Fruit fly (Drosophila melanogaster) whole organism, embryonic: ENCODE data around the gene MEP-1.

Source experiments
- Aef1 ChIP-seq: fragments of 200-800 bp; sonication (Bioruptor generic); IDR thresholded peaks from 3 replicates; pipeline ENCODE4 v1.3.6; 2022; ENCODE audit warnings: missing biosample characterization, missing genetic modification characterization
- CG10959 ChIP-seq: fragments of 200-800 bp; sonication (Bioruptor generic); IDR thresholded peaks from 2 replicates; pipeline ENCODE4 v1.3.6; 2022; ENCODE audit warnings: missing biosample characterization, missing genetic modification characterization
- CG11085 ChIP-seq: fragments of 200-800 bp; sonication (Bioruptor generic); IDR thresholded peaks from 2 replicates; pipeline ENCODE4 v1.3.6; 2022; ENCODE audit warnings: missing biosample characterization, missing genetic modification characterization
- CG1233 ChIP-seq: fragments of 200-800 bp; sonication (Bioruptor generic); optimal IDR thresholded peaks from 4 replicates; lab custom pipeline; 2018; ENCODE audit warnings: missing biosample characterization, mild to moderate bottlenecking, missing genetic modification characterization
- CG14667 ChIP-seq: fragments of 200-800 bp; sonication (Bioruptor generic); IDR thresholded peaks from 2 replicates; pipeline ENCODE4 v1.3.6; 2022; ENCODE audit warnings: missing biosample characterization, missing genetic modification characterization
- CG15011 ChIP-seq: fragments of 200-800 bp; sonication (Bioruptor generic); optimal IDR thresholded peaks from 3 replicates; lab custom pipeline; 2018; ENCODE audit warnings: missing biosample characterization, mild to moderate bottlenecking, missing genetic modification characterization
- CG15073 ChIP-seq: fragments of 200-800 bp; sonication (Bioruptor generic); optimal IDR thresholded peaks from 2 replicates; lab custom pipeline; 2016; ENCODE audit warnings: missing biosample characterization, missing genetic modification characterization
- CG17361 ChIP-seq: fragments of 200-800 bp; sonication (Bioruptor generic); IDR thresholded peaks from 3 replicates; pipeline ENCODE4 v1.3.6; 2022; ENCODE audit warnings: missing biosample characterization, missing genetic modification characterization
- CG1832 ChIP-seq: fragments of 200-800 bp; sonication (Bioruptor generic); optimal IDR thresholded peaks from 2 replicates; lab custom pipeline; 2017; ENCODE audit warnings: missing biosample characterization, mild to moderate bottlenecking, missing genetic modification characterization, inconsistent platforms
- CG30020 ChIP-seq: fragments of 200-800 bp; optimal IDR thresholded peaks from 2 replicates; lab custom pipeline; 2019; ENCODE audit warnings: missing biosample characterization, mild to moderate bottlenecking, missing genetic modification characterization, moderate library complexity
- CG30431 ChIP-seq: fragments of 200-800 bp; sonication (Bioruptor generic); optimal IDR thresholded peaks from 2 replicates; lab custom pipeline; 2017; ENCODE audit warnings: missing biosample characterization, missing genetic modification characterization
- CG31365 ChIP-seq: fragments of 200-800 bp; sonication (Bioruptor generic); optimal IDR thresholded peaks from 2 replicates; lab custom pipeline; 2018; ENCODE audit warnings: missing biosample characterization, mild to moderate bottlenecking, missing genetic modification characterization
- CG31388 ChIP-seq: fragments of 200-800 bp; sonication (Bioruptor generic); optimal IDR thresholded peaks from 2 replicates; lab custom pipeline; 2016; ENCODE audit warnings: missing biosample characterization, missing genetic modification characterization
- CG31441 ChIP-seq: fragments of 200-800 bp; sonication (Bioruptor generic); IDR thresholded peaks from 2 replicates; pipeline ENCODE4 v1.3.6; 2022; ENCODE audit warnings: missing biosample characterization, missing genetic modification characterization
- CG32767 ChIP-seq: fragments of 200-800 bp; sonication (Bioruptor generic); IDR thresholded peaks from 2 replicates; pipeline ENCODE4 v1.3.6; 2022; ENCODE audit warnings: missing biosample characterization, missing genetic modification characterization
- CG3847 ChIP-seq: fragments of 200-800 bp; sonication (Bioruptor generic); IDR thresholded peaks from 2 replicates; pipeline ENCODE4 v1.3.6; 2022; ENCODE audit warnings: missing biosample characterization, missing genetic modification characterization
- CG5180 ChIP-seq: fragments of 200-800 bp; sonication (Bioruptor generic); optimal IDR thresholded peaks from 3 replicates; lab custom pipeline; 2017; ENCODE audit warnings: missing biosample characterization, missing genetic modification characterization, mild to moderate bottlenecking, moderate library complexity, missing genetic modification reagents
- CG6654 ChIP-seq: fragments of 200-800 bp; sonication (Bioruptor generic); optimal IDR thresholded peaks from 2 replicates; lab custom pipeline; 2017; ENCODE audit warnings: missing biosample characterization, mild to moderate bottlenecking, missing genetic modification characterization
- CG6683 ChIP-seq: fragments of 200-800 bp; sonication (Bioruptor generic); optimal IDR thresholded peaks from 2 replicates; lab custom pipeline; 2017; ENCODE audit warnings: missing biosample characterization, mild to moderate bottlenecking, missing genetic modification characterization, missing genetic modification reagents
- CG7786 ChIP-seq: fragments of 200-800 bp; sonication (Bioruptor generic); optimal IDR thresholded peaks from 2 replicates; lab custom pipeline; 2016; ENCODE audit warnings: missing biosample characterization, missing genetic modification characterization
- CG7987 ChIP-seq: fragments of 200-800 bp; sonication (Bioruptor generic); optimal IDR thresholded peaks from 2 replicates; lab custom pipeline; 2018; ENCODE audit warnings: missing biosample characterization, mild to moderate bottlenecking, missing genetic modification characterization, moderate library complexity
- CG8478 ChIP-seq: fragments of >200 bp; optimal IDR thresholded peaks from 2 replicates; lab custom pipeline; 2018
- CG9797 ChIP-seq: fragments of 200-800 bp; sonication (Bioruptor generic); optimal IDR thresholded peaks from 3 replicates; lab custom pipeline; 2018; ENCODE audit warnings: missing biosample characterization, mild to moderate bottlenecking, missing genetic modification characterization
- Jarid2 ChIP-seq: fragments of 200-800 bp; sonication (Bioruptor generic); optimal IDR thresholded peaks from 3 replicates; lab custom pipeline; 2017; ENCODE audit warnings: mild to moderate bottlenecking, missing biosample characterization, missing genetic modification reagents, missing genetic modification characterization
- NFAT ChIP-seq: fragments of 200-800 bp; sonication (Bioruptor generic); IDR thresholded peaks from 2 replicates; pipeline ENCODE4 v1.3.6; 2022; ENCODE audit warnings: missing biosample characterization, missing genetic modification characterization
- Opbp ChIP-seq: fragments of 200-800 bp; sonication (Bioruptor generic); IDR thresholded peaks from 3 replicates; pipeline ENCODE4 v1.3.6; 2022; ENCODE audit warnings: missing biosample characterization, missing genetic modification characterization; ENCODE audit not compliant: partially characterized antibody
- Rfx ChIP-seq: fragments of 200-800 bp; sonication (Bioruptor generic); IDR thresholded peaks from 2 replicates; pipeline ENCODE4 v1.3.6; 2022; ENCODE audit warnings: missing biosample characterization, missing genetic modification characterization
- YL-1 ChIP-seq: fragments of 200-800 bp; sonication (Bioruptor generic); optimal IDR thresholded peaks from 3 replicates; lab custom pipeline; 2017; ENCODE audit warnings: missing biosample characterization, mild to moderate bottlenecking, missing genetic modification characterization
- amos ChIP-seq: fragments of 200-800 bp; sonication (Bioruptor generic); IDR thresholded peaks from 2 replicates; pipeline ENCODE4 v1.3.6; 2022; ENCODE audit warnings: missing biosample characterization, missing genetic modification characterization; ENCODE audit not compliant: partially characterized antibody
- ap ChIP-seq: fragments of 200-800 bp; sonication (Bioruptor generic); IDR thresholded peaks from 2 replicates; pipeline ENCODE4 v1.3.6; 2022; ENCODE audit warnings: missing biosample characterization, missing genetic modification characterization
- br ChIP-seq: fragments of >200 bp; optimal IDR thresholded peaks from 2 replicates; lab custom pipeline; 2017
- cg ChIP-seq: fragments of 200-800 bp; sonication (Bioruptor generic); optimal IDR thresholded peaks from 3 replicates; lab custom pipeline; 2019; ENCODE audit warnings: missing biosample characterization, mild to moderate bottlenecking, missing genetic modification characterization, moderate library complexity
- ci ChIP-seq: fragments of 200-800 bp; sonication (Bioruptor generic); IDR thresholded peaks from 3 replicates; pipeline ENCODE4 v1.3.6; 2022; ENCODE audit warnings: missing biosample characterization, missing genetic modification characterization
- crp ChIP-seq, 2 experiments: fragments of 200-800 bp; sonication (Bioruptor generic); optimal IDR thresholded peaks; 2 replicates in 1 of 2; 3 replicates in 1 of 2; lab custom pipeline; 2017; ENCODE audit warnings: missing biosample characterization in 2 of 2, missing genetic modification characterization in 2 of 2, mild to moderate bottlenecking in 1 of 2, moderate library complexity in 1 of 2
- dpn ChIP-seq, 2 experiments: fragments of 200-800 bp; sonication (Bioruptor generic); optimal IDR thresholded peaks; 3 replicates each; lab custom pipeline; 2016; ENCODE audit warnings: missing biosample characterization in 2 of 2, missing genetic modification characterization in 2 of 2
- en ChIP-seq: fragments of 200-800 bp; sonication (Bioruptor generic); optimal IDR thresholded peaks from 2 replicates; lab custom pipeline; 2016; ENCODE audit warnings: missing biosample characterization, missing genetic modification characterization
- exex ChIP-seq: fragments of 200-800 bp; sonication (Bioruptor generic); optimal IDR thresholded peaks from 4 replicates; lab custom pipeline; 2018; ENCODE audit warnings: missing biosample characterization, mild to moderate bottlenecking, missing genetic modification characterization, moderate library complexity
- gce ChIP-seq: fragments of 200-800 bp; sonication (Bioruptor generic); IDR thresholded peaks from 3 replicates; pipeline ENCODE4 v1.3.6; 2022; ENCODE audit warnings: missing biosample characterization, missing genetic modification characterization
- gro ChIP-seq: fragments of 200-800 bp; sonication (Bioruptor generic); optimal IDR thresholded peaks from 2 replicates; lab custom pipeline; 2016; ENCODE audit warnings: missing biosample characterization, missing genetic modification characterization
- kni ChIP-seq: fragments of 200-800 bp; sonication (Bioruptor generic); optimal IDR thresholded peaks from 3 replicates; lab custom pipeline; 2017; ENCODE audit warnings: mild to moderate bottlenecking, missing biosample characterization, missing genetic modification reagents, missing genetic modification characterization
- mirr ChIP-seq: fragments of 200-800 bp; sonication (Bioruptor generic); optimal IDR thresholded peaks from 3 replicates; lab custom pipeline; 2018; ENCODE audit warnings: missing biosample characterization, mild to moderate bottlenecking, missing genetic modification characterization
- nmo ChIP-seq: fragments of 200-800 bp; sonication (Bioruptor generic); optimal IDR thresholded peaks from 2 replicates; lab custom pipeline; 2018; ENCODE audit warnings: missing biosample characterization, mild to moderate bottlenecking, missing genetic modification characterization, moderate library complexity
- sna ChIP-seq: fragments of 200-800 bp; sonication (Bioruptor generic); IDR thresholded peaks from 2 replicates; pipeline ENCODE4 v1.3.6; 2022; ENCODE audit warnings: missing biosample characterization, missing genetic modification characterization; ENCODE audit not compliant: partially characterized antibody
- stwl ChIP-seq: fragments of 200-800 bp; sonication (Bioruptor generic); optimal IDR thresholded peaks from 3 replicates; lab custom pipeline; 2018; ENCODE audit warnings: missing biosample characterization, mild to moderate bottlenecking, missing genetic modification characterization, moderate library complexity
- tio ChIP-seq: fragments of 200-800 bp; sonication (Bioruptor generic); optimal IDR thresholded peaks from 2 replicates; lab custom pipeline; 2017; ENCODE audit warnings: missing biosample characterization, missing genetic modification characterization, inconsistent platforms
- usp ChIP-seq: fragments of >200 bp; optimal IDR thresholded peaks from 2 replicates; lab custom pipeline; 2017; ENCODE audit warnings: missing biosample characterization, missing genetic modification characterization
- vvl ChIP-seq: fragments of 200-800 bp; sonication (Bioruptor generic); IDR thresholded peaks from 2 replicates; pipeline ENCODE4 v1.3.6; 2022; ENCODE audit warnings: missing biosample characterization, missing genetic modification characterization
- wek ChIP-seq: fragments of 200-800 bp; sonication (Bioruptor generic); optimal IDR thresholded peaks from 3 replicates; lab custom pipeline; 2018; ENCODE audit warnings: missing biosample characterization, mild to moderate bottlenecking, missing genetic modification characterization, moderate library complexity
- z ChIP-seq: fragments of 200-800 bp; sonication (Bioruptor generic); IDR thresholded peaks from 3 replicates; pipeline ENCODE4 v1.3.6; 2022; ENCODE audit warnings: missing biosample characterization, missing genetic modification characterization

Gene MEP-1

DNA sequence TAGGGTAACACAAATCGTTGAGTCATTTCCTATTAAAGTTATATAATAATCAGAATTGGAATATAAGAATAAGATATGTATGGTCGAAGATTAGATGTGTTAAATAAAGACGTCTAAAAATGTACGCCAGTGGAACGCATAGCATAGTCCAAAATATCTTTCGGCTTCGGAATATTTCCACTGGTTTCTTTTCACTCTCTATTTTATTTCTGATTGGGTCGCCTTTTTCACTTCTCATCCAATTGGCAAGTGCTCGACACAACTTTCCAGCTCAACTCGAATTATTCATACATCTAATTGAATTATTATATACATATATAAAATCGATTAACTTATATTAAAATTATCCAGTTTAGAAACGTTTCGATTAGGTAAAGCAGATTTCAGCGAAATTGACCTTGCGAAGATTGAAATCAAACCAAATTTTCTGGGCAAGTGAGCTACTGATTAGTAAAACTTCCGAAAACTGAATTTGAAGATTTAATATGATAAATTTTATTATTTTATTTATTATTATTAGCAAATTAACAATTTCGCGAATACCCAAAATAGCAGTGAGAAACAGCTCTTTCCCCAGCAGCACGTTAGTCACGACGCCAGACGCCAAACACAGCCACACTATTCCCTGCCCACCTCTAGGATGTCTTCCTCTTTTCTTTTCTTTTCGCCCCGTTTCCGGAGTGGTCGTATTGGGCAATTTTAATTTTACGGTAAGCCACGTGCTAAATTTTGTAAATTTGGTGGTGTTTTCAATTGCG, 44.5 kb upstream of the MEP-1 start, which contains the start of gene RpL8 (continued):
- TF ChIP-seq CG6683 (GFP tag; lab: Kevin White, UChicago): peak; percentile 61
- TF ChIP-seq CG30431 (GFP tag; lab: Kevin White, UChicago): peak; percentile 60
- TF ChIP-seq br: no peak
- TF ChIP-seq CG31365 (tag; lab: Kevin White, UChicago): peak; percentile 82
- peak; percentile 84 for TF ChIP-seq CG11085 (GFP tag; lab: Robert Waterston, UW)
- TF ChIP-seq sna (GFP tag; lab: Robert Waterston, UW): 0 out of 2 replicates have a peak, but pooled peaks have one; percentile 21
- peak; percentile 83 for TF ChIP-seq CG9797
- TF ChIP-seq ap (GFP tag; lab: Robert Waterston, UW): peak; percentile 63
- TF ChIP-seq CG7987: peak; percentile 97
- no peak for TF ChIP-seq cg
- peak; percentile 89; the same call in 2 of the 3 replicates for TF ChIP-seq gce (GFP tag; lab: Robert Waterston, UW)
- peak; percentile 75 for TF ChIP-seq CG5180
- peak; percentile 53 for TF ChIP-seq tio (GFP tag; lab: Kevin White, UChicago)
- peak; percentile 91 for TF ChIP-seq wek (GFP tag; lab: Kevin White, UChicago)
- TF ChIP-seq Opbp (GFP tag; lab: Robert Waterston, UW): peak; percentile 66; the same call in 1 of the 3 replicates
- peak; percentile 68 for TF ChIP-seq CG31441 (GFP tag; lab: Robert Waterston, UW)
- TF ChIP-seq z (GFP tag; lab: Robert Waterston, UW): no peak
- TF ChIP-seq mirr (GFP tag; lab: Kevin White, UChicago): peak; percentile 94
- TF ChIP-seq usp (GFP tag; lab: Kevin White, UChicago): no peak
- TF ChIP-seq amos (GFP tag; lab: Robert Waterston, UW): peak; percentile 82
- TF ChIP-seq Jarid2 (GFP tag; lab: Kevin White, UChicago): peak; percentile 65
- peak; percentile 85 for TF ChIP-seq CG1233 (GFP tag; lab: Kevin White, UChicago)
- TF ChIP-seq CG14667 (GFP tag; lab: Robert Waterston, UW): peak; percentile 62
- TF ChIP-seq CG10959: peak; percentile 63
- peak; percentile 97 for TF ChIP-seq ci (GFP tag; lab: Robert Waterston, UW)
- TF ChIP-seq kni: peak; percentile 59
- peak; percentile 88 for TF ChIP-seq gro (GFP tag; lab: Kevin White, UChicago)
- TF ChIP-seq vvl (GFP tag; lab: Robert Waterston, UW): peak; percentile 89
- peak; percentile 84 for TF ChIP-seq CG30020 (tag; lab: Kevin White, UChicago)
- TF ChIP-seq NFAT (GFP tag; lab: Robert Waterston, UW): peak; percentile 88
- peak; percentile 52 for TF ChIP-seq exex
- peak; percentile 72 for TF ChIP-seq nmo (GFP tag; lab: Kevin White, UChicago)
- peak; percentile 98 for TF ChIP-seq YL-1 (GFP tag; lab: Kevin White, UChicago)
- TF ChIP-seq CG6654 (GFP tag; lab: Kevin White, UChicago): peak; percentile 56
- no peak for TF ChIP-seq CG1832 (GFP tag; lab: Kevin White, UChicago)
- peak; percentile 30 for TF ChIP-seq stwl (tag; lab: Kevin White, UChicago)
- TF ChIP-seq CG32767: 0 out of 2 replicates have a peak, but pooled peaks have one; percentile 61
- peak; percentile 88 for TF ChIP-seq CG3847 (GFP tag; lab: Robert Waterston, UW)
- TF ChIP-seq CG15011 (GFP tag; lab: Kevin White, UChicago): peak; percentile 74
- no peak for TF ChIP-seq CG8478 (lab: Kevin White, UChicago)
- peak; percentile 54 for TF ChIP-seq en (GFP tag; lab: Kevin White, UChicago)
- peak in 1 of 2 experiments; percentile 34 for TF ChIP-seq crp (GFP tag; optimal IDR thresholded peaks at IDR 0.05; lab: Kevin White, UChicago)
- TF ChIP-seq CG31388: no peak
- peak; percentile 66; the same call in 2 of the 3 replicates for TF ChIP-seq CG17361 (GFP tag; lab: Robert Waterston, UW)
- TF ChIP-seq dpn (GFP tag; optimal IDR thresholded peaks at IDR 0.05; lab: Kevin White, UChicago): peak; percentile 51 to 89
- TF ChIP-seq CG7786: peak; percentile 43
- no peak for TF ChIP-seq CG15073
- TF ChIP-seq Rfx: peak; percentile 92
- TF ChIP-seq Aef1 (GFP tag; lab: Robert Waterston, UW): peak; percentile 82
